Worm (Caenorhabditis elegans) whole organism, L1 larva: ENCODE results near the gene T07E3.4.

Experiments
- C04F5.9 ChIP-seq: sonication (generic microtip); optimal IDR thresholded peaks from 2 replicates; lab custom pipeline; 2016; ENCODE audit warnings: missing genetic modification characterization, missing compliant biosample characterization
- C16A3.4 ChIP-seq: fragments of 150-350 bp; optimal IDR thresholded peaks from 2 replicates; lab custom pipeline; 2014; ENCODE audit warnings: missing biosample characterization, missing genetic modification characterization
- F16B12.6 ChIP-seq: fragments of 150-350 bp; optimal IDR thresholded peaks from 2 replicates; lab custom pipeline; 2014; ENCODE audit warnings: missing biosample characterization, missing genetic modification characterization
- Y116A8C.19 ChIP-seq: sonication (generic microtip); optimal IDR thresholded peaks from 2 replicates; lab custom pipeline; 2016; ENCODE audit warnings: missing compliant biosample characterization, missing genetic modification characterization, borderline replicate concordance
- aha-1 ChIP-seq: fragments of 150-350 bp; optimal IDR thresholded peaks from 2 replicates; lab custom pipeline; 2014; ENCODE audit warnings: missing biosample characterization, missing genetic modification characterization
- alr-1 ChIP-seq: fragments of 200-800 bp; sonication (Bioruptor generic); optimal IDR thresholded peaks from 2 replicates; lab custom pipeline; 2018; ENCODE audit warnings: borderline replicate concordance, mild to moderate bottlenecking, missing genetic modification characterization, missing compliant biosample characterization
- aly-2 ChIP-seq: fragments of 150-350 bp; optimal IDR thresholded peaks from 2 replicates; lab custom pipeline; 2014; ENCODE audit warnings: missing biosample characterization, missing genetic modification characterization
- ceh-88 ChIP-seq: fragments of 200-800 bp; sonication (Bioruptor generic); IDR thresholded peaks from 2 replicates; pipeline ENCODE4 v1.3.6; 2022; ENCODE audit warnings: missing genetic modification characterization, missing compliant biosample characterization
- ceh-90 ChIP-seq: sonication (generic microtip); optimal IDR thresholded peaks from 2 replicates; lab custom pipeline; 2016; ENCODE audit warnings: missing genetic modification characterization, missing compliant biosample characterization
- dpl-1 ChIP-seq, 3 experiments: fragments of 150-350 bp in 2 of 3; sonication (generic microtip) in 1 of 3; optimal IDR thresholded peaks; 2 replicates each; lab custom pipeline; 2014 to 2017; ENCODE audit warnings: missing biosample characterization in 3 of 3, missing genetic modification characterization in 3 of 3, missing genetic modification reagents in 3 of 3
- efl-1 ChIP-seq, 4 experiments: fragments of 150-350 bp; optimal IDR thresholded peaks in 3 of 4; peaks in 1 of 4; 1 replicate in 1 of 4; 2 replicates in 3 of 4; lab custom pipeline; 2014; ENCODE audit warnings: missing biosample characterization in 2 of 4, missing genetic modification characterization in 2 of 4, missing genetic modification reagents in 2 of 4
- efl-3 ChIP-seq: fragments of 200-800 bp; sonication (Bioruptor generic); optimal IDR thresholded peaks from 2 replicates; lab custom pipeline; 2018; ENCODE audit warnings: mild to moderate bottlenecking, missing genetic modification characterization, missing compliant biosample characterization
- egl-13 ChIP-seq: sonication (generic microtip); optimal IDR thresholded peaks from 2 replicates; lab custom pipeline; 2016; ENCODE audit warnings: missing genotype, missing genetic modification reagents, missing genetic modification characterization, missing compliant biosample characterization
- ets-5 ChIP-seq: fragments of 200-800 bp; sonication (Bioruptor generic); IDR thresholded peaks from 2 replicates; pipeline ENCODE4 v1.3.6; 2022; ENCODE audit warnings: missing genetic modification characterization, missing compliant biosample characterization
- fkh-10 ChIP-seq: sonication (generic microtip); optimal IDR thresholded peaks from 2 replicates; lab custom pipeline; 2017; ENCODE audit warnings: missing biosample characterization, missing genetic modification reagents, missing genetic modification characterization
- fkh-4 ChIP-seq: sonication (generic microtip); optimal IDR thresholded peaks from 2 replicates; lab custom pipeline; 2016; ENCODE audit warnings: missing compliant biosample characterization, missing genetic modification characterization, borderline replicate concordance
- fos-1 ChIP-seq: fragments of 150-350 bp; optimal IDR thresholded peaks from 2 replicates; lab custom pipeline; 2014; ENCODE audit warnings: missing biosample characterization, missing genetic modification characterization
- hpl-2 ChIP-seq: fragments of 150-350 bp; optimal IDR thresholded peaks from 2 replicates; lab custom pipeline; 2014; ENCODE audit warnings: missing biosample characterization, missing genetic modification reagents, missing genetic modification characterization
- irx-1 ChIP-seq: sonication (generic microtip); optimal IDR thresholded peaks from 2 replicates; lab custom pipeline; 2016; ENCODE audit warnings: missing genetic modification characterization, missing compliant biosample characterization
- isw-1 ChIP-seq: fragments of 200-800 bp; sonication (Bioruptor generic); IDR thresholded peaks from 2 replicates; pipeline ENCODE4 v1.3.6; 2022; ENCODE audit warnings: missing genetic modification characterization, missing compliant biosample characterization
- jun-1 ChIP-seq: fragments of 150-350 bp; optimal IDR thresholded peaks from 2 replicates; lab custom pipeline; 2014; ENCODE audit warnings: missing biosample characterization, missing genetic modification reagents, missing genetic modification characterization
- lin-13 ChIP-seq: fragments of 150-350 bp; optimal IDR thresholded peaks from 2 replicates; lab custom pipeline; 2014; ENCODE audit warnings: missing biosample characterization, missing genetic modification reagents, missing genetic modification characterization
- lin-14 ChIP-seq: fragments of 200-800 bp; sonication (Bioruptor generic); optimal IDR thresholded peaks from 2 replicates; lab custom pipeline; 2018; ENCODE audit warnings: mild to moderate bottlenecking, missing genetic modification characterization, moderate library complexity, missing compliant biosample characterization
- lin-15B ChIP-seq: fragments of 150-350 bp; sonication (generic microtip); optimal IDR thresholded peaks from 3 replicates; lab custom pipeline; 2014; ENCODE audit warnings: missing biosample characterization, missing genetic modification characterization
- lin-35 ChIP-seq, 2 experiments: fragments of 150-350 bp; optimal IDR thresholded peaks; 2 replicates each; lab custom pipeline; 2014; ENCODE audit warnings: missing biosample characterization in 2 of 2, missing genetic modification characterization in 2 of 2, missing genetic modification reagents in 2 of 2
- lin-39 ChIP-seq: fragments of 150-350 bp; optimal IDR thresholded peaks from 2 replicates; lab custom pipeline; 2014; ENCODE audit warnings: missing biosample characterization, missing genetic modification reagents, missing genetic modification characterization
- lir-3 ChIP-seq: sonication (generic microtip); optimal IDR thresholded peaks from 2 replicates; lab custom pipeline; 2016; ENCODE audit warnings: mild to moderate bottlenecking, missing genetic modification characterization, moderate library complexity, missing compliant biosample characterization; ENCODE audit not compliant: poor library complexity
- lsy-2 ChIP-seq, 2 experiments: fragments of 150-350 bp; optimal IDR thresholded peaks; 2 replicates each; lab custom pipeline; 2014; ENCODE audit warnings: missing biosample characterization in 2 of 2, missing genetic modification characterization in 2 of 2
- mab-9 ChIP-seq: fragments of 200-800 bp; sonication (Bioruptor generic); IDR thresholded peaks from 2 replicates; pipeline ENCODE4 v1.3.6; 2022; ENCODE audit warnings: missing genetic modification reagents, missing genetic modification characterization, missing compliant biosample characterization
- mdl-1 ChIP-seq, 2 experiments: fragments of 150-350 bp; optimal IDR thresholded peaks; 2 replicates each; lab custom pipeline; 2014 to 2017; ENCODE audit warnings: missing biosample characterization in 2 of 2, missing genetic modification characterization in 2 of 2, inconsistent platforms in 1 of 2
- mef-2 ChIP-seq: fragments of 150-350 bp; optimal IDR thresholded peaks from 2 replicates; lab custom pipeline; 2014; ENCODE audit warnings: missing biosample characterization, missing genetic modification characterization
- nhr-11 ChIP-seq: fragments of 150-350 bp; optimal IDR thresholded peaks from 2 replicates; lab custom pipeline; 2014; ENCODE audit warnings: missing biosample characterization, missing genetic modification characterization
- nhr-19 ChIP-seq: fragments of 200-800 bp; sonication (Bioruptor generic); conservative IDR thresholded peaks from 2 replicates; pipeline ENCODE4 v1.3.6; 2022; ENCODE audit warnings: missing genetic modification characterization, missing compliant biosample characterization
- nhr-20 ChIP-seq: sonication (generic microtip); optimal IDR thresholded peaks from 2 replicates; lab custom pipeline; 2016; ENCODE audit warnings: mild to moderate bottlenecking, missing genetic modification characterization, missing compliant biosample characterization
- nhr-71 ChIP-seq: sonication (generic microtip); optimal IDR thresholded peaks from 2 replicates; lab custom pipeline; 2016; ENCODE audit warnings: mild to moderate bottlenecking, missing genetic modification characterization, moderate library complexity, missing compliant biosample characterization
- nhr-77 ChIP-seq: fragments of 150-350 bp; optimal IDR thresholded peaks from 2 replicates; lab custom pipeline; 2014; ENCODE audit warnings: missing biosample characterization, missing genetic modification characterization
- nhr-85 ChIP-seq: sonication (generic microtip); peaks from one replicate; lab custom pipeline; 2016; ENCODE audit warnings: missing genetic modification characterization, inconsistent platforms, missing compliant biosample characterization
- nhr-90 ChIP-seq: sonication (generic microtip); optimal IDR thresholded peaks from 2 replicates; lab custom pipeline; 2016; ENCODE audit warnings: mild to moderate bottlenecking, missing genetic modification characterization, missing compliant biosample characterization; ENCODE audit not compliant: poor library complexity
- rnt-1 ChIP-seq: sonication (generic microtip); optimal IDR thresholded peaks from 2 replicates; lab custom pipeline; 2016; ENCODE audit warnings: mild to moderate bottlenecking, missing genetic modification characterization, moderate library complexity, missing compliant biosample characterization
- skn-1 ChIP-seq: fragments of 150-350 bp; optimal IDR thresholded peaks from 2 replicates; lab custom pipeline; 2014; ENCODE audit warnings: missing biosample characterization, missing genetic modification characterization
- snpc-4 ChIP-seq: fragments of 150-350 bp; optimal IDR thresholded peaks from 2 replicates; lab custom pipeline; 2014; ENCODE audit warnings: missing biosample characterization, missing genetic modification characterization
- sox-4 ChIP-seq: sonication (generic microtip); optimal IDR thresholded peaks from 2 replicates; lab custom pipeline; 2016; ENCODE audit warnings: missing genetic modification characterization, missing compliant biosample characterization
- sptf-1 ChIP-seq: fragments of 150-350 bp; optimal IDR thresholded peaks from 2 replicates; lab custom pipeline; 2014; ENCODE audit warnings: missing biosample characterization, missing genetic modification characterization
- sup-37 ChIP-seq: fragments of 200-800 bp; sonication (Bioruptor generic); optimal IDR thresholded peaks from 2 replicates; lab custom pipeline; 2018; ENCODE audit warnings: mild to moderate bottlenecking, missing genetic modification characterization, missing compliant biosample characterization
- tbx-2 ChIP-seq: sonication (generic microtip); optimal IDR thresholded peaks from 2 replicates; lab custom pipeline; 2016; ENCODE audit warnings: missing genetic modification characterization, missing compliant biosample characterization
- unc-130 ChIP-seq: fragments of 150-350 bp; optimal IDR thresholded peaks from 2 replicates; lab custom pipeline; 2017; ENCODE audit warnings: missing biosample characterization, missing genetic modification characterization, inconsistent platforms
- unc-30 ChIP-seq: sonication (generic microtip); optimal IDR thresholded peaks from 2 replicates; lab custom pipeline; 2017; ENCODE audit warnings: missing biosample characterization, missing genetic modification characterization
- unc-62 ChIP-seq: fragments of 150-350 bp; optimal IDR thresholded peaks from 2 replicates; lab custom pipeline; 2014; ENCODE audit warnings: missing biosample characterization, missing genetic modification reagents, missing genetic modification characterization
- unc-86 ChIP-seq: sonication (generic microtip); optimal IDR thresholded peaks from 2 replicates; lab custom pipeline; 2016; ENCODE audit warnings: missing genetic modification characterization, missing compliant biosample characterization
- vab-15 ChIP-seq: sonication (generic microtip); optimal IDR thresholded peaks from 2 replicates; lab custom pipeline; 2017; ENCODE audit warnings: missing genotype, mild to moderate bottlenecking, missing genetic modification characterization, missing compliant biosample characterization
- xbp-1 ChIP-seq: sonication (generic microtip); optimal IDR thresholded peaks from 2 replicates; lab custom pipeline; 2016; ENCODE audit warnings: missing genetic modification characterization, missing compliant biosample characterization
- zip-4 ChIP-seq: fragments of 200-800 bp; sonication (Bioruptor generic); optimal IDR thresholded peaks from 2 replicates; lab custom pipeline; 2018; ENCODE audit warnings: mild to moderate bottlenecking, missing genetic modification characterization, moderate library complexity, missing compliant biosample characterization
- ztf-11 ChIP-seq, 2 experiments: sonication (generic microtip); optimal IDR thresholded peaks; 2 replicates each; lab custom pipeline; 2016 to 2017; ENCODE audit warnings: missing genetic modification characterization in 2 of 2, missing biosample characterization in 1 of 2, missing compliant biosample characterization in 1 of 2
- ztf-4 ChIP-seq: fragments of 150-350 bp; optimal IDR thresholded peaks from 2 replicates; lab custom pipeline; 2014; ENCODE audit warnings: missing biosample characterization, missing genetic modification characterization

Gene T07E3.4

DNA sequence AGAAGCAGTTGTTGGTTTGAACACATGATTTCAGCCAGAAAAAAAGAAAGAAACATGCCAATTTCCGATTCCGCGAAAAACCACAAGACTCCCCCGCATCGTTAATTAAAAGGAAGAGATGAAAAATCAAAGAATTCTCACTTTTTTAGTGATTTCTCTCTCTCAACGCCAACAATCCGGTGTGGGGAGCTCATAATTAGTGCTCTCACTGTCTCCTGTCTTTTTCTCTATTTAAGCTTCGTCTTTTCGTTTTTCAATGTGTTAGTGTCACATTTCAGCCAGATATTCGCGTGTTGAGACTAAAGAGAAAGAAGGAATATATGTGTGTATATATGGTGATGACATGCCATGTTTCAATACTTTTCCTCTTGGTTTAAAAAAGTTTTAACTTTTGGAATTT, 24.1 kb upstream of the T07E3.4 start:
- peak; percentile 75 for TF ChIP-seq rnt-1
- TF ChIP-seq lin-14, result peak; percentile 81
- no peak for TF ChIP-seq C16A3.4 (tag; lab: Kevin White, UChicago)
- no peak for TF ChIP-seq ztf-11 (tag; optimal IDR thresholded peaks at IDR 0.05; lab: Kevin White, UChicago)
- TF ChIP-seq ceh-88 (GFP tag; lab: Robert Waterston, UW), result no peak
- TF ChIP-seq C04F5.9 (tag; lab: Kevin White, UChicago), result no peak
- no peak for TF ChIP-seq aha-1 (tag; lab: Kevin White, UChicago)
- no peak for TF ChIP-seq fkh-4 (tag; lab: Kevin White, UChicago)
- TF ChIP-seq efl-1 (optimal IDR thresholded peaks at IDR 0.05; lab: Kevin White, UChicago), result peak in 1 of 2 experiments; percentile 31
- TF ChIP-seq efl-1 (GFP tag; optimal IDR thresholded peaks at IDR 0.05 in 1 of 2; lab: Kevin White, UChicago), result peak in 1 of 2 experiments; percentile 91
- TF ChIP-seq nhr-19 (GFP tag; lab: Robert Waterston, UW), result no peak; the same call in 1 of the 2 replicates
- TF ChIP-seq aly-2 (tag; lab: Kevin White, UChicago), result no peak
- no peak for TF ChIP-seq snpc-4 (tag; lab: Kevin White, UChicago)
- TF ChIP-seq nhr-71, result peak; percentile 77
- no peak for TF ChIP-seq F16B12.6 (tag; lab: Kevin White, UChicago)
- no peak for TF ChIP-seq irx-1
- no peak for TF ChIP-seq hpl-2 (GFP tag; lab: Kevin White, UChicago)
- TF ChIP-seq fos-1 (tag; lab: Kevin White, UChicago), result no peak
- no peak for TF ChIP-seq unc-86 (tag; lab: Kevin White, UChicago)
- no peak for TF ChIP-seq unc-62 (GFP tag; lab: Kevin White, UChicago)
- no peak for TF ChIP-seq vab-15 (tag; lab: Kevin White, UChicago)
- no peak for TF ChIP-seq efl-3 (GFP tag; lab: Kevin White, UChicago)
- no peak for TF ChIP-seq lin-13 (GFP tag; lab: Kevin White, UChicago)
- TF ChIP-seq unc-130 (tag; lab: Kevin White, UChicago), result no peak
- TF ChIP-seq sptf-1 (tag; lab: Kevin White, UChicago), result no peak
- no peak for TF ChIP-seq dpl-1 (GFP tag; optimal IDR thresholded peaks at IDR 0.05; lab: Kevin White, UChicago)
- peak; percentile 34 to 59 for TF ChIP-seq lsy-2 (tag; optimal IDR thresholded peaks at IDR 0.05; lab: Kevin White, UChicago)
- no peak for TF ChIP-seq Y116A8C.19
- peak; percentile 4 for TF ChIP-seq tbx-2 (tag; lab: Kevin White, UChicago)
- no peak for TF ChIP-seq nhr-77 (tag; lab: Kevin White, UChicago)
- TF ChIP-seq skn-1 (tag; lab: Kevin White, UChicago), result no peak
- TF ChIP-seq egl-13 (tag; lab: Kevin White, UChicago), result no peak
- no peak for TF ChIP-seq zip-4 (GFP tag; lab: Kevin White, UChicago)
- no peak for TF ChIP-seq isw-1 (GFP tag; lab: Robert Waterston, UW)
- no peak for TF ChIP-seq unc-30 (tag; lab: Kevin White, UChicago)
- TF ChIP-seq nhr-11 (tag; lab: Kevin White, UChicago), result peak; percentile 50
- TF ChIP-seq mef-2 (tag; lab: Kevin White, UChicago), result no peak
- TF ChIP-seq lin-39 (tag; lab: Kevin White, UChicago), result no peak
- TF ChIP-seq ztf-4 (tag; lab: Kevin White, UChicago), result peak; percentile 42
- no peak for TF ChIP-seq jun-1
- TF ChIP-seq fkh-10 (GFP tag; lab: Kevin White, UChicago), result no peak
- TF ChIP-seq nhr-90 (tag; lab: Kevin White, UChicago), result no peak
- TF ChIP-seq mdl-1 (tag; optimal IDR thresholded peaks at IDR 0.05; lab: Kevin White, UChicago), result no peak
- TF ChIP-seq nhr-85, result no peak
- TF ChIP-seq alr-1, result no peak
- TF ChIP-seq nhr-20, result peak; percentile 36
- no peak for TF ChIP-seq sox-4 (tag; lab: Kevin White, UChicago)
- TF ChIP-seq sup-37 (GFP tag; lab: Kevin White, UChicago), result no peak
- no peak for TF ChIP-seq ets-5 (GFP tag; lab: Robert Waterston, UW)
- TF ChIP-seq lir-3 (tag; lab: Kevin White, UChicago), result no peak
- TF ChIP-seq ceh-90 (tag; lab: Kevin White, UChicago), result no peak
- TF ChIP-seq xbp-1 (tag; lab: Kevin White, UChicago), result no peak
- TF ChIP-seq lin-35 (GFP tag; optimal IDR thresholded peaks at IDR 0.05; lab: Kevin White, UChicago), result no peak
- TF ChIP-seq mab-9, result no peak
- TF ChIP-seq lin-15B (tag; lab: Kevin White, UChicago), result no peak
